Fruit fly (Drosophila melanogaster) whole organism, wandering third instar larva: ENCODE measurements around the gene CG44954.

Experiments used
- Abd-B ChIP-seq: fragments of >200 bp; optimal IDR thresholded peaks from 2 replicates; lab custom pipeline; 2017; ENCODE audit warnings: missing biosample characterization, missing genetic modification characterization
- CG32264 ChIP-seq: fragments of 200-800 bp; sonication (Bioruptor generic); optimal IDR thresholded peaks from 2 replicates; lab custom pipeline; 2016; ENCODE audit warnings: missing biosample characterization, missing genetic modification characterization
- CG9705 ChIP-seq: fragments of 200-800 bp; sonication (Bioruptor generic); optimal IDR thresholded peaks from 2 replicates; lab custom pipeline; 2018; ENCODE audit warnings: missing biosample characterization, mild to moderate bottlenecking, missing genetic modification characterization
- CrebA ChIP-seq: fragments of 200-800 bp; sonication (Bioruptor generic); optimal IDR thresholded peaks from 2 replicates; lab custom pipeline; 2016; ENCODE audit warnings: missing biosample characterization, mild to moderate bottlenecking, missing genetic modification characterization, borderline replicate concordance
- Dfd ChIP-seq: fragments of >200 bp; optimal IDR thresholded peaks from 2 replicates; lab custom pipeline; 2017; ENCODE audit warnings: missing biosample characterization, missing genetic modification characterization
- Dif ChIP-seq: fragments of 200-275, 200-300 bp; sonication (Bioruptor generic); optimal IDR thresholded peaks from 2 replicates; lab custom pipeline; 2018; ENCODE audit warnings: missing biosample characterization, missing genetic modification characterization; ENCODE audit not compliant: partially characterized antibody
- GATAd ChIP-seq: sonication (Bioruptor generic); optimal IDR thresholded peaks from 2 replicates; lab custom pipeline; 2016; ENCODE audit warnings: missing biosample characterization, missing genetic modification characterization
- HLH106 ChIP-seq: fragments of 200-800 bp; optimal IDR thresholded peaks from 3 replicates; lab custom pipeline; 2019; ENCODE audit warnings: missing biosample characterization, mild to moderate bottlenecking, missing genetic modification characterization, moderate library complexity
- Hnf4 ChIP-seq: fragments of 200-800 bp; sonication (Bioruptor generic); optimal IDR thresholded peaks from 2 replicates; lab custom pipeline; 2016; ENCODE audit warnings: missing biosample characterization, mild to moderate bottlenecking, missing genetic modification characterization
- Hr78 ChIP-seq: fragments of >200 bp; optimal IDR thresholded peaks from 2 replicates; lab custom pipeline; 2017; ENCODE audit warnings: missing biosample characterization, missing genetic modification characterization
- Hr83 ChIP-seq: fragments of 200-300 bp; sonication (Bioruptor generic); optimal IDR thresholded peaks from 2 replicates; lab custom pipeline; 2016; ENCODE audit warnings: missing biosample characterization, mild to moderate bottlenecking, missing genetic modification characterization, moderate library complexity; ENCODE audit not compliant: poor library complexity, severe bottlenecking
- Jra ChIP-seq: sonication (Bioruptor generic); optimal IDR thresholded peaks from 2 replicates; lab custom pipeline; 2016; ENCODE audit warnings: missing biosample characterization, missing genetic modification characterization
- Mio ChIP-seq: sonication (Bioruptor generic); optimal IDR thresholded peaks from 2 replicates; lab custom pipeline; 2016; ENCODE audit warnings: missing biosample characterization, missing genetic modification characterization
- Myc ChIP-seq: fragments of >200 bp; optimal IDR thresholded peaks from 2 replicates; lab custom pipeline; 2017
- N ChIP-seq: fragments of >200 bp; optimal IDR thresholded peaks from 2 replicates; lab custom pipeline; 2018; ENCODE audit warnings: missing biosample characterization, missing external identifiers, missing genetic modification characterization
- OdsH ChIP-seq: fragments of 200-800 bp; sonication (Bioruptor generic); optimal IDR thresholded peaks from 2 replicates; lab custom pipeline; 2016; ENCODE audit warnings: missing biosample characterization, mild to moderate bottlenecking, missing genetic modification characterization
- Rel ChIP-seq, 2 experiments: fragments of 200-800 bp; sonication (Bioruptor generic) in 1 of 2; optimal IDR thresholded peaks; 2 replicates in 1 of 2; 3 replicates in 1 of 2; lab custom pipeline; 2016 to 2019; ENCODE audit warnings: mild to moderate bottlenecking in 2 of 2, missing biosample characterization in 2 of 2, missing genetic modification characterization in 2 of 2, moderate library complexity in 1 of 2
- Sp1 ChIP-seq: fragments of 200-800 bp; sonication (Bioruptor generic); optimal IDR thresholded peaks from 3 replicates; lab custom pipeline; 2019; ENCODE audit warnings: missing biosample characterization, mild to moderate bottlenecking, missing genetic modification characterization, moderate library complexity
- Vsx2 ChIP-seq: fragments of 200-300, 225-300 bp; sonication (Bioruptor generic); optimal IDR thresholded peaks from 2 replicates; lab custom pipeline; 2018; ENCODE audit warnings: missing biosample characterization, missing genetic modification characterization; ENCODE audit not compliant: partially characterized antibody
- br ChIP-seq: fragments of 200-800 bp; sonication (Bioruptor generic); optimal IDR thresholded peaks from 2 replicates; lab custom pipeline; 2016; ENCODE audit warnings: missing biosample characterization, missing genetic modification characterization
- brk ChIP-seq: fragments of 200-800 bp; sonication (Bioruptor generic); optimal IDR thresholded peaks from 2 replicates; lab custom pipeline; 2016; ENCODE audit warnings: missing biosample characterization, mild to moderate bottlenecking, missing genetic modification characterization
- dl ChIP-seq, 2 experiments: fragments of 175-275, 200-275 bp in 1 of 2; fragments of 200-275 bp in 1 of 2; sonication (Bioruptor generic); optimal IDR thresholded peaks; lab custom pipeline; 2018; ENCODE audit warnings: mild to moderate bottlenecking in 2 of 2, missing biosample characterization in 2 of 2, missing genetic modification characterization in 2 of 2, moderate library complexity in 2 of 2; ENCODE audit not compliant: partially characterized antibody in 2 of 2, insufficient read depth in 1 of 2
- dmrt93B ChIP-seq: fragments of 200-800 bp; sonication (Bioruptor generic); optimal IDR thresholded peaks from 2 replicates; lab custom pipeline; 2018; ENCODE audit warnings: missing biosample characterization, mild to moderate bottlenecking, missing genetic modification characterization
- dsf ChIP-seq: sonication (Bioruptor generic); optimal IDR thresholded peaks from 2 replicates; lab custom pipeline; 2016; ENCODE audit warnings: missing biosample characterization, missing genetic modification characterization, borderline replicate concordance
- ey ChIP-seq: fragments of 200-800 bp; sonication (Bioruptor generic); optimal IDR thresholded peaks from 2 replicates; lab custom pipeline; 2016; ENCODE audit warnings: missing biosample characterization, missing genetic modification characterization
- foxo ChIP-seq, 2 experiments: fragments of 200-800 bp; sonication (Bioruptor generic); optimal IDR thresholded peaks; 2 replicates in 1 of 2; 3 replicates in 1 of 2; lab custom pipeline; 2016 to 2017; ENCODE audit warnings: missing biosample characterization in 2 of 2, missing genetic modification characterization in 2 of 2
- fru ChIP-seq: fragments of 200-800 bp; sonication (Bioruptor generic); optimal IDR thresholded peaks from 3 replicates; lab custom pipeline; 2016; ENCODE audit warnings: missing biosample characterization, mild to moderate bottlenecking, missing genetic modification characterization
- h ChIP-seq: fragments of 200-800 bp; sonication (Bioruptor generic); optimal IDR thresholded peaks from 3 replicates; lab custom pipeline; 2016; ENCODE audit warnings: missing biosample characterization, mild to moderate bottlenecking, missing genetic modification characterization
- jim ChIP-seq: fragments of 175-275, 200-325 bp; sonication (Bioruptor generic); optimal IDR thresholded peaks from 2 replicates; lab custom pipeline; 2016; ENCODE audit warnings: missing biosample characterization, mild to moderate bottlenecking, missing genetic modification characterization
- lola ChIP-seq: fragments of >200 bp; optimal IDR thresholded peaks from 2 replicates; lab custom pipeline; 2017; ENCODE audit warnings: missing biosample characterization, missing genetic modification characterization
- pan ChIP-seq: fragments of >200 bp; optimal IDR thresholded peaks from 2 replicates; lab custom pipeline; 2017
- psq ChIP-seq: fragments of 200-800 bp; sonication (Bioruptor generic); optimal IDR thresholded peaks from 3 replicates; lab custom pipeline; 2017; ENCODE audit warnings: missing biosample characterization, mild to moderate bottlenecking, missing genetic modification characterization, moderate library complexity
- rgr ChIP-seq: fragments of 200-800 bp; sonication (Bioruptor generic); optimal IDR thresholded peaks from 3 replicates; lab custom pipeline; 2016; ENCODE audit warnings: missing biosample characterization, mild to moderate bottlenecking, missing genetic modification characterization
- sage ChIP-seq: fragments of 200-800 bp; sonication (Bioruptor generic); optimal IDR thresholded peaks from 2 replicates; lab custom pipeline; 2016; ENCODE audit warnings: missing biosample characterization, mild to moderate bottlenecking, missing genetic modification characterization
- sv ChIP-seq: fragments of 200-800 bp; sonication (Bioruptor generic); optimal IDR thresholded peaks from 3 replicates; lab custom pipeline; 2016; ENCODE audit warnings: missing biosample characterization, missing genetic modification characterization
- tai ChIP-seq: sonication (Bioruptor generic); optimal IDR thresholded peaks from 2 replicates; lab custom pipeline; 2016; ENCODE audit warnings: missing biosample characterization, missing genetic modification characterization
- usp ChIP-seq: fragments of >200 bp; optimal IDR thresholded peaks from 2 replicates; lab custom pipeline; 2017; ENCODE audit warnings: missing biosample characterization, missing genetic modification characterization
- woc ChIP-seq: sonication (Bioruptor generic); optimal IDR thresholded peaks from 2 replicates; lab custom pipeline; 2016; ENCODE audit warnings: missing biosample characterization, mild to moderate bottlenecking, missing genetic modification characterization

Gene CG44954

DNA sequence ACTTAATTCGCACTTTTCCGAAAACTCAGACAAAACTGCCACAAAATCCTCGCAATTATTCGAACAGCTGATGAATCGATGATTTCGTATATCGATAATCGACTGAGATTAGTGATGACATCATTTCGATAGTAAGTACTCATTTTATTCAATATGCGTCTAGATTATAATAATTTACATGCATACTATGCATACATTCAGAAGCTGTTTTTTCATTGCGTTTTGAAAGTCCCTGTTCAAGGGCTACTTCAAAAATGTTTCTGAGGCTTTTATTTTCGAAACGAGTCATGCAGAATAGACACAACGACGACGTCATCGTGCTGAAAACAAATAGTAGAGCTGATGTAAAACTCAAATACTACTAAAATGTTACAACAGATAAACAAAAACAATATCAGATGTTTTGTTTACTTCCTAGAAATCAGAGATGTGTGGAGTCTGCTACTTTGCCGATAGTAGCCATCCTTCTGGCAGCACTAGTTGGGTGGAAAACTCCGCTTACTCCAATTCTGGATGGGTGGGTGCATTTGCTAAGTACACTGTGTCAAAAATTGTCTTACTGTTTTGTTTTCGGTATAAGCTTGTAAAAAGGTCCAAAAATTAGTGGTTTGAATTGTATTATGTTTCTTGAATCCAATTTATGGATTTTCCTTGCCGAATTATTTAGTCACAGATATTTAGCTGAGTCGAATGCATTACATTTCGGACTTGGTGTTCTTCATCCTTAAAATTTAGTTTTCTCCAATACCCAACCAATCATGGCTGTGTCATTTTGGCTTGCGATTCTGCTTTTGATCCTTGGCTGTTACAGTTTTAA lies 20.1 kb downstream of the CG44954 start, which contains the start of the genes CG2246 and CG31021:
Gene CG2246 (minus strand): TSS at position 50 of the 817 bp plus-strand sequence.
Gene CG31021 (plus strand): TSS at position 767 of the 817 bp plus-strand sequence.
- TF ChIP-seq CG9705 (GFP tag; lab: Kevin White, UChicago) (peak; percentile 22), Mio (GFP tag; lab: Kevin White, UChicago) (no peak), dmrt93B (GFP tag; lab: Kevin White, UChicago) (peak; percentile 2), N (GFP tag; lab: Kevin White, UChicago) (no peak), Hnf4 (GFP tag; lab: Kevin White, UChicago) (no peak), OdsH (GFP tag; lab: Kevin White, UChicago) (peak; percentile 1), Dif (no peak), h (GFP tag; lab: Kevin White, UChicago) (peak; percentile 54), jim (no peak), tai (GFP tag; lab: Kevin White, UChicago) (peak; percentile 1), Hr83 (GFP tag; lab: Kevin White, UChicago) (no peak), HLH106 (peak; percentile 32), rgr (peak; percentile 49), Vsx2 (GFP tag; lab: Kevin White, UChicago) (no peak), Rel (GFP tag; optimal IDR thresholded peaks at IDR 0.05; lab: Kevin White, UChicago) (no peak), Rel (tag; optimal IDR thresholded peaks at IDR 0.05; lab: Kevin White, UChicago) (no peak), Dfd (GFP tag; lab: Kevin White, UChicago) (no peak), woc (GFP tag; lab: Kevin White, UChicago) (peak; percentile 43), br (GFP tag; lab: Kevin White, UChicago) (peak; percentile 31), psq (GFP tag; lab: Kevin White, UChicago) (no peak), Sp1 (no peak), dsf (GFP tag; lab: Kevin White, UChicago) (peak; percentile 17), Jra (GFP tag; lab: Kevin White, UChicago) (peak; percentile 42), usp (GFP tag; lab: Kevin White, UChicago) (no peak), pan (no peak), foxo (GFP tag; optimal IDR thresholded peaks at IDR 0.05; lab: Kevin White, UChicago) (peak in 1 of 2 experiments; percentile 62), dl (GFP tag; optimal IDR thresholded peaks at IDR 0.05; lab: Kevin White, UChicago; ENCODE audit: insufficient read depth in 1 of 2, partially characterized antibody in 2 of 2) (no peak), CrebA (GFP tag; lab: Kevin White, UChicago) (no peak), Myc (lab: Kevin White, UChicago) (no peak), lola (GFP tag; lab: Kevin White, UChicago) (no peak), sage (no peak), Abd-B (no peak), ey (GFP tag; lab: Kevin White, UChicago) (peak; percentile 29), sv (GFP tag; lab: Kevin White, UChicago) (peak; percentile 74), Hr78 (no peak), CG32264 (GFP tag; lab: Kevin White, UChicago) (no peak), GATAd (GFP tag; lab: Kevin White, UChicago) (peak; percentile 19), fru (GFP tag; lab: Kevin White, UChicago) (peak; percentile 74), brk (GFP tag; lab: Kevin White, UChicago) (peak; percentile 10)
